Fruit fly (Drosophila melanogaster) whole organism, embryonic: ENCODE data around the gene CG1231.
A peak's percentile ranks its signal among the peaks of the same experiment; 100 is the strongest.

Source experiments
- Adf1 ChIP-seq: fragments of 200-800 bp; sonication (Bioruptor generic); IDR thresholded peaks from 2 replicates; pipeline ENCODE4 v1.3.6; 2022; ENCODE audit warnings: missing biosample characterization, missing genetic modification characterization
- CG10267 ChIP-seq: fragments of 200-800 bp; sonication (Bioruptor generic); optimal IDR thresholded peaks from 2 replicates; lab custom pipeline; 2018; ENCODE audit warnings: missing biosample characterization, mild to moderate bottlenecking, missing genetic modification characterization, moderate library complexity
- CG10366 ChIP-seq: fragments of 200-800 bp; sonication (Bioruptor generic); IDR thresholded peaks from 2 replicates; pipeline ENCODE4 v1.3.6; 2022; ENCODE audit warnings: missing biosample characterization, missing genetic modification characterization
- CG11247 ChIP-seq: fragments of 200-800 bp; sonication (Bioruptor generic); IDR thresholded peaks from 2 replicates; pipeline ENCODE4 v1.3.6; 2022; ENCODE audit warnings: missing biosample characterization, missing genetic modification characterization
- CG12659 ChIP-seq: fragments of 200-800 bp; sonication (Bioruptor generic); optimal IDR thresholded peaks from 3 replicates; lab custom pipeline; 2017; ENCODE audit warnings: mild to moderate bottlenecking, missing biosample characterization, missing genetic modification reagents, missing genetic modification characterization
- CG12769 ChIP-seq: fragments of 200-800 bp; sonication (Bioruptor generic); optimal IDR thresholded peaks from 2 replicates; lab custom pipeline; 2019; ENCODE audit warnings: missing biosample characterization, mild to moderate bottlenecking, missing genetic modification characterization, moderate library complexity
- CG13287 ChIP-seq: fragments of 200-800 bp; sonication (Bioruptor generic); IDR thresholded peaks from 2 replicates; pipeline ENCODE4 v1.3.6; 2022; ENCODE audit warnings: missing biosample characterization, missing genetic modification characterization; ENCODE audit not compliant: partially characterized antibody
- CG13775 ChIP-seq: fragments of 200-800 bp; sonication (Bioruptor generic); optimal IDR thresholded peaks from 3 replicates; lab custom pipeline; 2017; ENCODE audit warnings: missing biosample characterization, mild to moderate bottlenecking, missing genetic modification characterization
- CG15514 ChIP-seq: fragments of 200-800 bp; sonication (Bioruptor generic); optimal IDR thresholded peaks from 3 replicates; lab custom pipeline; 2017; ENCODE audit warnings: missing biosample characterization, missing genetic modification characterization, mild to moderate bottlenecking, moderate library complexity, missing genetic modification reagents
- CG1603 ChIP-seq: fragments of 200-800 bp; sonication (Bioruptor generic); optimal IDR thresholded peaks from 2 replicates; lab custom pipeline; 2019; ENCODE audit warnings: missing biosample characterization, mild to moderate bottlenecking, missing genetic modification characterization, moderate library complexity
- CG17359 ChIP-seq: fragments of 200-800 bp; sonication (Bioruptor generic); optimal IDR thresholded peaks from 3 replicates; lab custom pipeline; 2018; ENCODE audit warnings: missing biosample characterization, mild to moderate bottlenecking, missing genetic modification characterization, moderate library complexity
- CG2199 ChIP-seq: fragments of 200-800 bp; sonication (Bioruptor generic); IDR thresholded peaks from 3 replicates; pipeline ENCODE4 v1.3.6; 2022; ENCODE audit warnings: missing biosample characterization, missing genetic modification characterization
- CG3281 ChIP-seq: fragments of 200-800 bp; sonication (Bioruptor generic); optimal IDR thresholded peaks from 3 replicates; lab custom pipeline; 2017; ENCODE audit warnings: missing biosample characterization, mild to moderate bottlenecking, missing genetic modification characterization
- CG4360 ChIP-seq: fragments of 200-800 bp; sonication (Bioruptor generic); IDR thresholded peaks from 2 replicates; pipeline ENCODE4 v1.3.6; 2022; ENCODE audit warnings: missing biosample characterization, missing genetic modification characterization
- CG6175 ChIP-seq: fragments of 200-800 bp; sonication (Bioruptor generic); IDR thresholded peaks from 3 replicates; pipeline ENCODE4 v1.3.6; 2022; ENCODE audit warnings: missing biosample characterization, missing genetic modification characterization
- CG6854 ChIP-seq: fragments of 200-800 bp; sonication (Bioruptor generic); optimal IDR thresholded peaks from 3 replicates; lab custom pipeline; 2017; ENCODE audit warnings: missing biosample characterization, mild to moderate bottlenecking, missing genetic modification characterization
- CG8290 ChIP-seq, 3 experiments: fragments of 200-800 bp; sonication (Bioruptor generic); optimal IDR thresholded peaks; 2 replicates each; lab custom pipeline; 2016 to 2019; ENCODE audit warnings: missing biosample characterization in 3 of 3, missing genetic modification characterization in 3 of 3, mild to moderate bottlenecking in 2 of 3, moderate library complexity in 1 of 3
- CG9437 ChIP-seq: fragments of 200-800 bp; sonication (Bioruptor generic); optimal IDR thresholded peaks from 2 replicates; lab custom pipeline; 2018; ENCODE audit warnings: missing biosample characterization, mild to moderate bottlenecking, missing genetic modification characterization
- CTCF ChIP-seq: fragments of 200-800 bp; sonication (Bioruptor generic); optimal IDR thresholded peaks from 2 replicates; lab custom pipeline; 2017; ENCODE audit warnings: missing biosample characterization, mild to moderate bottlenecking, missing genetic modification characterization, moderate library complexity
- Deaf1 ChIP-seq: fragments of 200-800 bp; optimal IDR thresholded peaks from 3 replicates; lab custom pipeline; 2019; ENCODE audit warnings: missing biosample characterization, mild to moderate bottlenecking, missing genetic modification characterization, moderate library complexity
- Dp ChIP-seq: fragments of 200-800 bp; sonication (Bioruptor generic); optimal IDR thresholded peaks from 2 replicates; lab custom pipeline; 2018; ENCODE audit warnings: missing biosample characterization, mild to moderate bottlenecking, missing genetic modification characterization, moderate library complexity
- E2f2 ChIP-seq: fragments of 200-800 bp; sonication (Bioruptor generic); IDR thresholded peaks from 2 replicates; pipeline ENCODE4 v1.3.6; 2022; ENCODE audit warnings: missing biosample characterization, missing genetic modification characterization
- Ets97D ChIP-seq: fragments of 200-800 bp; sonication (Bioruptor generic); optimal IDR thresholded peaks from 3 replicates; lab custom pipeline; 2016; ENCODE audit warnings: missing biosample characterization, missing genetic modification characterization
- Hmr ChIP-seq: fragments of 200-800 bp; sonication (Bioruptor generic); optimal IDR thresholded peaks from 3 replicates; lab custom pipeline; 2017; ENCODE audit warnings: mild to moderate bottlenecking, missing biosample characterization, missing genetic modification reagents, missing genetic modification characterization
- Lhr ChIP-seq: fragments of 200-800 bp; sonication (Bioruptor generic); optimal IDR thresholded peaks from 3 replicates; lab custom pipeline; 2017; ENCODE audit warnings: mild to moderate bottlenecking, missing biosample characterization, missing genetic modification reagents, missing genetic modification characterization
- MBD-R2 ChIP-seq: fragments of 200-800 bp; sonication (Bioruptor generic); IDR thresholded peaks from 2 replicates; pipeline ENCODE4 v1.3.6; 2022; ENCODE audit warnings: missing biosample characterization, missing genetic modification characterization
- Med ChIP-seq: fragments of 200-800 bp; sonication (Bioruptor generic); peaks from one replicate; lab custom pipeline; 2016; ENCODE audit warnings: missing biosample characterization, missing genetic modification characterization, mild to moderate bottlenecking, inconsistent platforms, moderate library complexity
- Nf-YC ChIP-seq: fragments of 200-800 bp; optimal IDR thresholded peaks from 3 replicates; lab custom pipeline; 2019; ENCODE audit warnings: missing biosample characterization, mild to moderate bottlenecking, missing genetic modification characterization, moderate library complexity
- Rx ChIP-seq: fragments of 200-800 bp; sonication (Bioruptor generic); IDR thresholded peaks from 2 replicates; pipeline ENCODE4 v1.3.6; 2022; ENCODE audit warnings: missing biosample characterization, missing genetic modification characterization
- abd-A ChIP-seq: fragments of 200-800 bp; sonication (Bioruptor generic); optimal IDR thresholded peaks from 3 replicates; lab custom pipeline; 2019; ENCODE audit warnings: missing biosample characterization, mild to moderate bottlenecking, missing genetic modification characterization, moderate library complexity
- amos ChIP-seq: fragments of 200-800 bp; sonication (Bioruptor generic); IDR thresholded peaks from 2 replicates; pipeline ENCODE4 v1.3.6; 2022; ENCODE audit warnings: missing biosample characterization, missing genetic modification characterization; ENCODE audit not compliant: partially characterized antibody
- bcd ChIP-seq: fragments of 200-800 bp; sonication (Bioruptor generic); optimal IDR thresholded peaks from 2 replicates; lab custom pipeline; 2017; ENCODE audit warnings: missing biosample characterization, mild to moderate bottlenecking, missing genetic modification characterization
- cato ChIP-seq: fragments of 200-800 bp; sonication (Bioruptor generic); optimal IDR thresholded peaks from 2 replicates; lab custom pipeline; 2016; ENCODE audit warnings: missing biosample characterization, missing genetic modification characterization, borderline replicate concordance
- chinmo ChIP-seq: fragments of 200-800 bp; sonication (Bioruptor generic); IDR thresholded peaks from 4 replicates; pipeline ENCODE4 v1.3.6; 2022; ENCODE audit warnings: missing biosample characterization, missing genetic modification characterization; ENCODE audit not compliant: partially characterized antibody
- exex ChIP-seq: fragments of 200-800 bp; sonication (Bioruptor generic); optimal IDR thresholded peaks from 4 replicates; lab custom pipeline; 2018; ENCODE audit warnings: missing biosample characterization, mild to moderate bottlenecking, missing genetic modification characterization, moderate library complexity
- ftz-f1 ChIP-seq: fragments of 200-800 bp; sonication (Bioruptor generic); optimal IDR thresholded peaks from 2 replicates; lab custom pipeline; 2016; ENCODE audit warnings: missing biosample characterization, missing genetic modification characterization
- gcm ChIP-seq: fragments of 200-800 bp; sonication (Bioruptor generic); optimal IDR thresholded peaks from 2 replicates; lab custom pipeline; 2019; ENCODE audit warnings: missing biosample characterization, mild to moderate bottlenecking, missing genetic modification characterization, moderate library complexity
- gfzf ChIP-seq: fragments of 200-800 bp; sonication (Bioruptor generic); optimal IDR thresholded peaks from 2 replicates; lab custom pipeline; 2016; ENCODE audit warnings: missing biosample characterization, mild to moderate bottlenecking, missing genetic modification characterization, moderate library complexity
- gro ChIP-seq: fragments of 200-800 bp; sonication (Bioruptor generic); optimal IDR thresholded peaks from 2 replicates; lab custom pipeline; 2016; ENCODE audit warnings: missing biosample characterization, missing genetic modification characterization
- klu ChIP-seq: fragments of 200-800 bp; sonication (Bioruptor generic); IDR thresholded peaks from 2 replicates; pipeline ENCODE4 v1.3.6; 2022; ENCODE audit warnings: missing biosample characterization, missing genetic modification characterization
- mirr ChIP-seq: fragments of 200-800 bp; sonication (Bioruptor generic); optimal IDR thresholded peaks from 3 replicates; lab custom pipeline; 2018; ENCODE audit warnings: missing biosample characterization, mild to moderate bottlenecking, missing genetic modification characterization
- nom ChIP-seq: fragments of 200-800 bp; sonication (Bioruptor generic); optimal IDR thresholded peaks from 2 replicates; lab custom pipeline; 2017; ENCODE audit warnings: missing biosample characterization, missing genetic modification characterization, mild to moderate bottlenecking, moderate library complexity, missing genetic modification reagents
- pzg ChIP-seq: fragments of 200-800 bp; sonication (Bioruptor generic); optimal IDR thresholded peaks from 3 replicates; lab custom pipeline; 2018; ENCODE audit warnings: missing biosample characterization, mild to moderate bottlenecking, missing genetic modification characterization, moderate library complexity
- salm ChIP-seq: fragments of 200-800 bp; sonication (Bioruptor generic); optimal IDR thresholded peaks from 2 replicates; lab custom pipeline; 2018; ENCODE audit warnings: missing biosample characterization, mild to moderate bottlenecking, missing genetic modification characterization
- sd ChIP-seq: fragments of 200-800 bp; sonication (Bioruptor generic); optimal IDR thresholded peaks from 3 replicates; lab custom pipeline; 2018; ENCODE audit warnings: missing biosample characterization, mild to moderate bottlenecking, missing genetic modification characterization, moderate library complexity
- sr ChIP-seq: fragments of 200-800 bp; sonication (Bioruptor generic); IDR thresholded peaks from 3 replicates; pipeline ENCODE4 v1.3.6; 2022; ENCODE audit warnings: missing biosample characterization, missing genetic modification characterization
- sug ChIP-seq: fragments of 200-800 bp; optimal IDR thresholded peaks from 2 replicates; lab custom pipeline; 2019; ENCODE audit warnings: missing biosample characterization, mild to moderate bottlenecking, missing genetic modification characterization, moderate library complexity

Gene CG1231

DNA sequence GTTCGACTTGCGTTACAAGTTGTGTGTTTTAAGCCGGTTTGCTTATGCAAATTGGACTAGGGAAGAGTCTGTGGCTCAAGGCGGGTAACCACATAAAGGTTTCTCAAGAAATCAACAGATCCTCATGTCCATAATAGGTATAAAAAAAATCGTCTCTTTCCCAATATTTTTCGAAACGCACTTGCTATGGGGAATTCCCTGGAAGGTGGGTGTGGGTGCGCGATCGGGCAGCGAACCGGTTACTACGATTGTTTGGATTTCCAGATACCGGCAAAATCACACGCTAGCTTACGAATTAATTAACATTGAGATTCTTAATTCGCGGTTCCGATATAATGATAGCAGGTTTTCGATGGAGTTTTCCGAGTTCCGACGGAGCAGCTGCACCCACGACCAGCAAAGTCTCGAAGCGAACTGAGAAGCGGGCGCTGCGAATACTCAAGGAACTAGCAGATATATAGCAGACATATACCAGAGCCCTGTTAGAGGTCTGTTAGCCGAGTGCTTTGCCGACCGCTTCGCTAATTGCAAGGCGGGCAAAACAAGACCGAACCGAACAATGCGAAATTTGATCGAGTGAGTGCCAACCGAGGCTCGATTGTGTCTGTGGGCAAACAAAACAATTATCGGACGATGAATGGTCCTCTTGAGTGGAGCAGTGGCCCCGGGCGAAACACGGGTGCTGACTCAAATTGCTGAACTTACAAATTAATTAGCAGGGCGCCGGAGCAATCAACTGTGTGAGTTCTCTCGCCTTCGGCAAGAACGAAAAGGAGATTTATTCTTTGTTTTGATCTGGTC, 15.0 kb upstream of the CG1231 start (continued):
- TF ChIP-seq Deaf1 (tag; lab: Kevin White, UChicago) (peak; percentile 60), CG13287 (peak; percentile 42; the same call in 1 of the 2 replicates), amos (0 out of 2 replicates have a peak, but pooled peaks have one; percentile 12), CG8290 (GFP tag; optimal IDR thresholded peaks at IDR 0.05; lab: Kevin White, UChicago) (no peak), CG8290 (tag; optimal IDR thresholded peaks at IDR 0.05; lab: Kevin White, UChicago) (peak in 1 of 2 experiments; percentile 30), ftz-f1 (GFP tag; lab: Kevin White, UChicago) (peak; percentile 44), CG17359 (no peak), CG11247 (GFP tag; lab: Robert Waterston, UW) (no peak), CG6175 (GFP tag; lab: Robert Waterston, UW) (no peak), sug (tag; lab: Kevin White, UChicago) (peak; percentile 1), CG10267 (no peak), CG12769 (tag; lab: Kevin White, UChicago) (peak; percentile 26), CG10366 (GFP tag; lab: Robert Waterston, UW) (no peak), Rx (GFP tag; lab: Robert Waterston, UW) (no peak), gro (no peak), nom (GFP tag; lab: Kevin White, UChicago) (peak; percentile 53), mirr (peak; percentile 0), klu (GFP tag; lab: Robert Waterston, UW) (no peak), Ets97D (GFP tag; lab: Kevin White, UChicago) (no peak), gcm (GFP tag; lab: Kevin White, UChicago) (no peak), abd-A (tag; lab: Kevin White, UChicago) (peak; percentile 44), CG9437 (GFP tag; lab: Kevin White, UChicago) (no peak)

DNA sequence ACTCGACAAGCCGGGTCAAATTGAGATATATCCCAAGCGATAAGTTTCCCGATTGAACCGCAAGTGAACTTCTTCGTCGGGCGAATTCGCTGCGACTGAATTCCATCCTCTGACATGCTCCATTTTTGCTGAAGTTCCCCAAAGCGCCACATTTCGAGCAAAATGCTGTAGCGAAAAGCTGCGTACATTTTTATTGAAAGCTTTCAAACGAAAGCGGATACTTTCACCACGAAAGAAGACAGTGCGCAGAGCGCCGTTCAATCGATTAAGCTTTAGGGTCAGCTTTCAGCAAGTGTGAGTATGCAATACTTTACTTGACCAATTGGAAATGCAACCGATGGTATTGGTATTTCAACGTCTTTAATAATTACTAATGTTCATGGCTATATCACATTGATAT, 13.4 kb upstream of the CG1231 start, which contains the start of gene mthl10:
Gene mthl10, minus strand, starts transcription at position 77 of the 400 bp plus-strand sequence.
- TF ChIP-seq Adf1 (GFP tag; lab: Robert Waterston, UW) (0 out of 2 replicates have a peak, but pooled peaks have one; percentile 13), Nf-YC (tag; lab: Kevin White, UChicago) (peak; percentile 69), MBD-R2 (GFP tag; lab: Robert Waterston, UW) (peak; percentile 19; the same call in 1 of the 2 replicates), CG1603 (tag; lab: Kevin White, UChicago) (peak; percentile 15), gfzf (GFP tag; lab: Kevin White, UChicago) (peak; percentile 35), CG4360 (GFP tag; lab: Robert Waterston, UW) (0 out of 2 replicates have a peak, but pooled peaks have one; percentile 16), salm (tag; lab: Kevin White, UChicago) (no peak), Med (GFP tag; lab: Kevin White, UChicago) (peak; percentile 39), Lhr (peak; percentile 44), cato (GFP tag; lab: Kevin White, UChicago) (no peak), Hmr (GFP tag; lab: Kevin White, UChicago) (peak; percentile 52), CG15514 (peak; percentile 9), CG3281 (GFP tag; lab: Kevin White, UChicago) (no peak), CG8290 (GFP tag; optimal IDR thresholded peaks at IDR 0.05; lab: Kevin White, UChicago) (no peak), CG8290 (tag; optimal IDR thresholded peaks at IDR 0.05; lab: Kevin White, UChicago) (peak in 1 of 2 experiments; percentile 38), CG2199 (GFP tag; lab: Robert Waterston, UW) (peak; percentile 64; the same call in 1 of the 3 replicates), CG13775 (GFP tag; lab: Kevin White, UChicago) (no peak), pzg (GFP tag; lab: Kevin White, UChicago) (peak; percentile 29), CG12659 (GFP tag; lab: Kevin White, UChicago) (peak; percentile 10), CG6854 (no peak), sr (GFP tag; lab: Robert Waterston, UW) (no peak), amos (peak; percentile 12; the same call in 1 of the 2 replicates), E2f2 (GFP tag; lab: Robert Waterston, UW) (peak; percentile 22), CTCF (GFP tag; lab: Kevin White, UChicago) (peak; percentile 91), Dp (GFP tag; lab: Kevin White, UChicago) (peak; percentile 24), bcd (GFP tag; lab: Kevin White, UChicago) (no peak), chinmo (0 out of 4 replicates have a peak, but pooled peaks have one; percentile 53), CG12769 (tag; lab: Kevin White, UChicago) (peak; percentile 75), exex (tag; lab: Kevin White, UChicago) (peak; percentile 8), sd (tag; lab: Kevin White, UChicago) (peak; percentile 81)
